Fruit fly (Drosophila melanogaster) S2 (cell line): ENCODE measurements around the gene CG14205.

ENCODE experiments used
- CG8478 ChIP-seq: fragments of >200 bp; optimal IDR thresholded peaks from 2 replicates; lab custom pipeline; 2018
- CTCF ChIP-seq, 2 experiments: fragments of >200 bp; optimal IDR thresholded peaks; 2 replicates each; lab custom pipeline; 2018

- TF ChIP-seq CG8478 (lab: Kevin White, UChicago) (no peak), CTCF (optimal IDR thresholded peaks at IDR 0.05; lab: Kevin White, UChicago) (no peak)
Observed at dm6 chrX:19622924-19623323, 30.5 kb downstream of the CG14205 start, which contains the start of the genes Naa20A and MKP-4.
